Worm (Caenorhabditis elegans) whole organism, L4 larva: ENCODE data around the gene F52H2.3.

Source experiments
- F26F4.8 ChIP-seq: fragments of 200-800 bp; sonication (Bioruptor generic); conservative IDR thresholded peaks from 2 replicates; pipeline ENCODE4 v1.3.6; 2022; ENCODE audit warnings: missing genetic modification characterization, missing compliant biosample characterization
- F37D6.2 ChIP-seq: sonication (generic microtip); optimal IDR thresholded peaks from 2 replicates; lab custom pipeline; 2016; ENCODE audit warnings: mild to moderate bottlenecking, missing genetic modification characterization, missing compliant biosample characterization
- F49E8.2 ChIP-seq: sonication (generic microtip); optimal IDR thresholded peaks from 2 replicates; lab custom pipeline; 2016; ENCODE audit warnings: missing compliant biosample characterization, mild to moderate bottlenecking, missing genetic modification characterization, borderline replicate concordance
- T20F7.1 ChIP-seq: fragments of 200-800 bp; sonication (Bioruptor generic); optimal IDR thresholded peaks from 2 replicates; lab custom pipeline; 2018; ENCODE audit warnings: mild to moderate bottlenecking, missing genetic modification characterization, missing compliant biosample characterization
- T26A8.4 ChIP-seq: fragments of 200-800 bp; sonication (Bioruptor generic); IDR thresholded peaks from 2 replicates; pipeline ENCODE4 v1.3.6; 2022; ENCODE audit warnings: missing genetic modification characterization, missing compliant biosample characterization
- Y105C5A.15 ChIP-seq: fragments of 200-800 bp; sonication (Bioruptor generic); IDR thresholded peaks from 2 replicates; pipeline ENCODE4 v1.3.6; 2022; ENCODE audit warnings: missing genetic modification characterization, missing compliant biosample characterization
- Y5F2A.4 ChIP-seq: fragments of 200-800 bp; sonication (Bioruptor generic); optimal IDR thresholded peaks from 2 replicates; lab custom pipeline; 2018; ENCODE audit warnings: mild to moderate bottlenecking, missing genetic modification characterization, missing compliant biosample characterization
- aha-1 ChIP-seq: fragments of 150-350 bp; peaks from one replicate; lab custom pipeline; 2014; ENCODE audit warnings: missing biosample characterization, missing genetic modification characterization
- ama-1 ChIP-seq: fragments of 150-350 bp; optimal IDR thresholded peaks from 2 replicates; lab custom pipeline; 2014; ENCODE audit warnings: inconsistent platforms, mixed read lengths
- ceh-32 ChIP-seq: sonication (generic microtip); optimal IDR thresholded peaks from 2 replicates; lab custom pipeline; 2016; ENCODE audit warnings: mild to moderate bottlenecking, missing genetic modification characterization, missing compliant biosample characterization; ENCODE audit not compliant: poor library complexity
- ceh-62 ChIP-seq: sonication (generic microtip); optimal IDR thresholded peaks from 2 replicates; lab custom pipeline; 2017; ENCODE audit warnings: missing biosample characterization, missing genetic modification characterization
- ceh-82 ChIP-seq: sonication (generic microtip); optimal IDR thresholded peaks from 2 replicates; lab custom pipeline; 2017; ENCODE audit warnings: missing biosample characterization, missing genetic modification characterization
- daf-19 ChIP-seq: fragments of 200-800 bp; sonication (Bioruptor generic); conservative IDR thresholded peaks from 2 replicates; pipeline ENCODE4 v1.3.6; 2022; ENCODE audit warnings: missing genetic modification characterization, missing compliant biosample characterization
- daf-8 ChIP-seq: fragments of 200-800 bp; sonication (Bioruptor generic); IDR thresholded peaks from 2 replicates; pipeline ENCODE4 v1.3.6; 2022; ENCODE audit warnings: missing genetic modification characterization, missing compliant biosample characterization
- dpl-1 ChIP-seq: fragments of 150-350 bp; optimal IDR thresholded peaks from 2 replicates; lab custom pipeline; 2014; ENCODE audit warnings: missing biosample characterization, missing genetic modification reagents, missing genetic modification characterization
- egl-27 ChIP-seq: sonication (generic microtip); optimal IDR thresholded peaks from 3 replicates; lab custom pipeline; 2017; ENCODE audit warnings: missing biosample characterization, missing genetic modification reagents, missing genetic modification characterization
- fos-1 ChIP-seq: fragments of 150-350 bp; optimal IDR thresholded peaks from 2 replicates; lab custom pipeline; 2014; ENCODE audit warnings: missing biosample characterization, missing genetic modification characterization
- hif-1 ChIP-seq, 2 experiments: sonication (generic microtip); optimal IDR thresholded peaks; 2 replicates each; lab custom pipeline; 2016 to 2017; ENCODE audit warnings: missing compliant biosample characterization in 2 of 2, missing genetic modification characterization in 2 of 2, missing genetic modification reagents in 2 of 2, missing genotype in 2 of 2, mild to moderate bottlenecking in 1 of 2
- lim-7 ChIP-seq: fragments of 200-800 bp; sonication (Bioruptor generic); IDR thresholded peaks from 2 replicates; pipeline ENCODE4 v1.3.6; 2022; ENCODE audit warnings: missing genetic modification characterization, missing compliant biosample characterization
- lin-1 ChIP-seq: fragments of 200-800 bp; sonication (Bioruptor generic); IDR thresholded peaks from 2 replicates; pipeline ENCODE4 v1.3.6; 2022; ENCODE audit warnings: missing genetic modification reagents, missing genetic modification characterization, missing compliant biosample characterization
- lin-29 ChIP-seq: fragments of 200-800 bp; sonication (Bioruptor generic); IDR thresholded peaks from 2 replicates; pipeline ENCODE4 v1.3.6; 2022; ENCODE audit warnings: missing genetic modification reagents, missing genetic modification characterization, missing compliant biosample characterization
- lir-3 ChIP-seq: sonication (generic microtip); optimal IDR thresholded peaks from 2 replicates; lab custom pipeline; 2016; ENCODE audit warnings: mild to moderate bottlenecking, missing genetic modification characterization, missing compliant biosample characterization
- madf-5 ChIP-seq, 2 experiments: fragments of 200-800 bp; sonication (Bioruptor generic); IDR thresholded peaks; 2 replicates each; pipeline ENCODE4 v1.3.6; 2022; ENCODE audit warnings: missing compliant biosample characterization in 2 of 2, missing genetic modification characterization in 2 of 2
- mdl-1 ChIP-seq, 2 experiments: fragments of 150-350 bp in 1 of 2; sonication (generic microtip) in 1 of 2; optimal IDR thresholded peaks; 2 replicates each; lab custom pipeline; 2014 to 2017; ENCODE audit warnings: missing biosample characterization in 2 of 2, missing genetic modification characterization in 2 of 2
- mdt-29 ChIP-seq: fragments of 200-800 bp; sonication (Bioruptor generic); IDR thresholded peaks from 2 replicates; pipeline ENCODE4 v1.3.6; 2022; ENCODE audit warnings: missing genetic modification reagents, missing genetic modification characterization, missing compliant biosample characterization
- mes-2 ChIP-seq: sonication (generic microtip); optimal IDR thresholded peaks from 2 replicates; lab custom pipeline; 2016; ENCODE audit warnings: missing genotype, mild to moderate bottlenecking, missing genetic modification characterization, missing compliant biosample characterization; ENCODE audit not compliant: poor library complexity, severe bottlenecking
- mxl-2 ChIP-seq: fragments of 200-800 bp; sonication (Bioruptor generic); conservative IDR thresholded peaks from 2 replicates; pipeline ENCODE4 v1.3.6; 2022; ENCODE audit warnings: missing genetic modification reagents, missing genetic modification characterization, missing compliant biosample characterization
- nhr-10 ChIP-seq: fragments of 150-350 bp; optimal IDR thresholded peaks from 2 replicates; lab custom pipeline; 2014; ENCODE audit warnings: missing biosample characterization, missing genetic modification characterization
- nhr-102 ChIP-seq: sonication (generic microtip); optimal IDR thresholded peaks from 2 replicates; lab custom pipeline; 2016; ENCODE audit warnings: mild to moderate bottlenecking, missing genetic modification characterization, moderate library complexity, missing compliant biosample characterization
- nhr-11 ChIP-seq: fragments of 150-350 bp; optimal IDR thresholded peaks from 2 replicates; lab custom pipeline; 2014; ENCODE audit warnings: missing biosample characterization, missing genetic modification characterization
- nhr-111 ChIP-seq: fragments of 200-800 bp; sonication (Bioruptor generic); optimal IDR thresholded peaks from 2 replicates; lab custom pipeline; 2018; ENCODE audit warnings: mild to moderate bottlenecking, missing genetic modification characterization, missing compliant biosample characterization
- nhr-237 ChIP-seq: sonication (generic microtip); optimal IDR thresholded peaks from 2 replicates; lab custom pipeline; 2017; ENCODE audit warnings: missing biosample characterization, missing genetic modification characterization
- nhr-42 ChIP-seq: fragments of 200-800 bp; sonication (Bioruptor generic); IDR thresholded peaks from 2 replicates; pipeline ENCODE4 v1.3.6; 2022; ENCODE audit warnings: missing genetic modification characterization, missing compliant biosample characterization
- nhr-6 ChIP-seq: fragments of 150-350 bp; optimal IDR thresholded peaks from 2 replicates; lab custom pipeline; 2014; ENCODE audit warnings: missing biosample characterization, missing genetic modification characterization
- nhr-77 ChIP-seq: fragments of 150-350 bp; optimal IDR thresholded peaks from 2 replicates; lab custom pipeline; 2014; ENCODE audit warnings: missing biosample characterization, missing genetic modification characterization
- pha-4 ChIP-seq, 2 experiments: fragments of 150-350 bp in 1 of 2; fragments of 200-800 bp in 1 of 2; sonication (Bioruptor generic) in 1 of 2; IDR thresholded peaks in 1 of 2; optimal IDR thresholded peaks in 1 of 2; 2 replicates each; pipeline versions ENCODE4 v1.3.6 to Lab custom; 2014 to 2022; ENCODE audit warnings: missing genetic modification characterization in 2 of 2, missing genetic modification reagents in 2 of 2, missing biosample characterization in 1 of 2, missing compliant biosample characterization in 1 of 2
- pqm-1 ChIP-seq: sonication (generic microtip); optimal IDR thresholded peaks from 2 replicates; lab custom pipeline; 2017; ENCODE audit warnings: missing biosample characterization, missing genetic modification characterization
- rbr-2 ChIP-seq: sonication (generic microtip); optimal IDR thresholded peaks from 2 replicates; lab custom pipeline; 2016; ENCODE audit warnings: missing genotype, missing genetic modification characterization, missing compliant biosample characterization
- saeg-2 ChIP-seq: fragments of 200-800 bp; sonication (Bioruptor generic); IDR thresholded peaks from 2 replicates; pipeline ENCODE4 v1.3.6; 2022; ENCODE audit warnings: missing genetic modification reagents, missing genetic modification characterization, missing compliant biosample characterization
- sdz-12 ChIP-seq: fragments of 200-800 bp; sonication (Bioruptor generic); optimal IDR thresholded peaks from 2 replicates; lab custom pipeline; 2018; ENCODE audit warnings: mild to moderate bottlenecking, missing genetic modification characterization, missing compliant biosample characterization
- set-16 ChIP-seq: fragments of 200-800 bp; sonication (Bioruptor generic); IDR thresholded peaks from 2 replicates; pipeline ENCODE4 v1.3.6; 2022; ENCODE audit warnings: missing genetic modification reagents, missing genetic modification characterization, missing compliant biosample characterization
- skn-1 ChIP-seq: fragments of 150-350 bp; optimal IDR thresholded peaks from 2 replicates; lab custom pipeline; 2014; ENCODE audit warnings: missing biosample characterization, missing genetic modification characterization
- snpc-4 ChIP-seq: fragments of 150-350 bp; optimal IDR thresholded peaks from 2 replicates; lab custom pipeline; 2014; ENCODE audit warnings: missing biosample characterization, missing genetic modification characterization
- spr-1 ChIP-seq: sonication (generic microtip); optimal IDR thresholded peaks from 2 replicates; lab custom pipeline; 2016; ENCODE audit warnings: mild to moderate bottlenecking, missing genetic modification characterization, missing compliant biosample characterization
- spr-3 ChIP-seq: fragments of 200-800 bp; sonication (Bioruptor generic); optimal IDR thresholded peaks from 2 replicates; lab custom pipeline; 2018; ENCODE audit warnings: mild to moderate bottlenecking, missing genetic modification characterization, missing compliant biosample characterization
- unc-130 ChIP-seq: sonication (generic microtip); optimal IDR thresholded peaks from 2 replicates; lab custom pipeline; 2016; ENCODE audit warnings: missing genetic modification reagents, missing genetic modification characterization, missing compliant biosample characterization
- unc-39 ChIP-seq: sonication (generic microtip); optimal IDR thresholded peaks from 2 replicates; lab custom pipeline; 2017; ENCODE audit warnings: missing biosample characterization, missing genetic modification characterization
- unc-62 ChIP-seq, 3 experiments: fragments of 150-350 bp in 1 of 3; sonication (generic microtip); optimal IDR thresholded peaks in 2 of 3; peaks in 1 of 3; 1 replicate in 1 of 3; 2 replicates in 2 of 3; lab custom pipeline; 2014 to 2017; ENCODE audit warnings: missing biosample characterization in 3 of 3, missing genetic modification characterization in 3 of 3, missing genetic modification reagents in 3 of 3, missing genotype in 1 of 3
- zag-1 ChIP-seq: fragments of 150-350 bp; optimal IDR thresholded peaks from 2 replicates; lab custom pipeline; 2014; ENCODE audit warnings: missing biosample characterization, missing genetic modification characterization
- zfp-2 ChIP-seq: sonication (generic microtip); optimal IDR thresholded peaks from 2 replicates; lab custom pipeline; 2016; ENCODE audit warnings: mild to moderate bottlenecking, missing genetic modification characterization, missing compliant biosample characterization

F52H2.3 gene

ce11 chrX:2559399-2559798 lies 18.5 kb upstream of the F52H2.3 start (continued):
- TF ChIP-seq F26F4.8 (no peak), egl-27 (no peak), nhr-10 (no peak), lin-1 (GFP tag; lab: Robert Waterston, UW) (no peak), madf-5 (GFP tag; IDR thresholded peaks at IDR 0.05; lab: Robert Waterston, UW) (no peak), daf-8 (no peak), nhr-42 (no peak), sdz-12 (GFP tag; lab: Kevin White, UChicago) (no peak), fos-1 (tag; lab: Kevin White, UChicago) (no peak), ceh-32 (tag; lab: Kevin White, UChicago) (no peak), nhr-102 (tag; lab: Kevin White, UChicago) (peak; percentile 1), hif-1 (tag; optimal IDR thresholded peaks at IDR 0.05; lab: Kevin White, UChicago) (no peak), pha-4 (GFP tag; IDR thresholded peaks at IDR 0.05; lab: Robert Waterston, UW) (0 out of 2 replicates have a peak, but pooled peaks have one; percentile 24), pha-4 (tag; optimal IDR thresholded peaks at IDR 0.05; lab: Kevin White, UChicago) (no peak)
- TF ChIP-seq, all 104 proteins: peak for 16

ce11 chrX:2553433-2553860 lies 12.6 kb upstream of the F52H2.3 start:
- TF ChIP-seq zag-1 (tag; lab: Kevin White, UChicago) (no peak), dpl-1 (GFP tag; lab: Kevin White, UChicago) (peak; percentile 17), T26A8.4 (GFP tag; lab: Robert Waterston, UW) (peak; percentile 83), unc-62 (GFP tag; optimal IDR thresholded peaks at IDR 0.05 in 1 of 2; lab: Kevin White, UChicago) (peak in 1 of 2 experiments; percentile 95), unc-62 (tag; optimal IDR thresholded peaks at IDR 0.05; lab: Kevin White, UChicago) (no peak), snpc-4 (tag; lab: Kevin White, UChicago) (no peak), hif-1 (tag; optimal IDR thresholded peaks at IDR 0.05; lab: Kevin White, UChicago) (peak in 1 of 2 experiments; percentile 45), pqm-1 (tag; lab: Kevin White, UChicago) (no peak), F37D6.2 (peak; percentile 60), T20F7.1 (GFP tag; lab: Kevin White, UChicago) (peak; percentile 41), mdl-1 (tag; optimal IDR thresholded peaks at IDR 0.05; lab: Kevin White, UChicago) (peak; percentile 14 to 85), lir-3 (tag; lab: Kevin White, UChicago) (peak; percentile 76), nhr-77 (tag; lab: Kevin White, UChicago) (peak; percentile 16), F49E8.2 (tag; lab: Kevin White, UChicago) (peak; percentile 72), Y5F2A.4 (GFP tag; lab: Kevin White, UChicago) (peak; percentile 85), unc-130 (peak; percentile 25), aha-1 (tag; lab: Kevin White, UChicago) (peak; percentile 97), spr-3 (GFP tag; lab: Kevin White, UChicago) (peak; percentile 43), set-16 (GFP tag; lab: Robert Waterston, UW) (peak; percentile 28; the same call in 1 of the 2 replicates), lin-29 (GFP tag; lab: Robert Waterston, UW) (peak; percentile 48; the same call in 1 of the 2 replicates), nhr-111 (GFP tag; lab: Kevin White, UChicago) (peak; percentile 48), zfp-2 (tag; lab: Kevin White, UChicago) (peak; percentile 5), skn-1 (tag; lab: Kevin White, UChicago) (no peak), Y105C5A.15 (0 out of 2 replicates have a peak, but pooled peaks have one; percentile 19), mdt-29 (GFP tag; lab: Robert Waterston, UW) (no peak), lim-7 (GFP tag; lab: Robert Waterston, UW) (peak; percentile 92), ceh-62 (tag; lab: Kevin White, UChicago) (no peak), ama-1 (lab: Kevin White, UChicago) (no peak), ceh-82 (tag; lab: Kevin White, UChicago) (no peak), unc-39 (tag; lab: Kevin White, UChicago) (no peak), nhr-6 (tag; lab: Kevin White, UChicago) (no peak), nhr-11 (tag; lab: Kevin White, UChicago) (no peak), spr-1 (tag; lab: Kevin White, UChicago) (peak; percentile 75), mxl-2 (GFP tag; lab: Robert Waterston, UW) (no peak), daf-19 (GFP tag; lab: Robert Waterston, UW) (peak; percentile 92), mes-2 (tag; lab: Kevin White, UChicago) (peak; percentile 75), nhr-237 (no peak), rbr-2 (tag; lab: Kevin White, UChicago) (peak; percentile 84), saeg-2 (GFP tag; lab: Robert Waterston, UW) (peak; percentile 71)
